Worm (Caenorhabditis elegans) whole organism, midembryonic: ENCODE results near the gene ama-1.

ENCODE experiments used
- T22C8.4 ChIP-seq: fragments of 200-800 bp; sonication (Bioruptor generic); IDR thresholded peaks from 2 replicates; pipeline ENCODE4 v1.3.6; 2022; ENCODE audit warnings: missing genetic modification characterization, missing compliant biosample characterization
- cog-1 ChIP-seq: sonication (generic microtip); optimal IDR thresholded peaks from 2 replicates; lab custom pipeline; 2016; ENCODE audit warnings: missing genetic modification characterization, missing compliant biosample characterization
- flt-1 ChIP-seq: fragments of 200-800 bp; sonication (Bioruptor generic); IDR thresholded peaks from 2 replicates; pipeline ENCODE4 v1.3.6; 2022; ENCODE audit warnings: missing genetic modification characterization, missing compliant biosample characterization
- klf-2 ChIP-seq: fragments of 200-800 bp; sonication (Bioruptor generic); conservative IDR thresholded peaks from 2 replicates; pipeline ENCODE4 v1.3.6; 2022; ENCODE audit warnings: missing genetic modification reagents, missing genetic modification characterization, missing compliant biosample characterization
- med-1 ChIP-seq: sonication (generic microtip); optimal IDR thresholded peaks from 2 replicates; lab custom pipeline; 2017; ENCODE audit warnings: missing genetic modification characterization, mild to moderate bottlenecking, missing compliant biosample characterization, antibody characterized with exemption, missing genetic modification reagents; ENCODE audit not compliant: insufficient read depth
- ref-1 ChIP-seq: fragments of 200-800 bp; sonication (Bioruptor generic); conservative IDR thresholded peaks from 2 replicates; pipeline ENCODE4 v1.3.6; 2022; ENCODE audit warnings: missing genetic modification reagents, missing genetic modification characterization, missing compliant biosample characterization
- tab-1 ChIP-seq: fragments of 200-800 bp; sonication (Bioruptor generic); IDR thresholded peaks from 2 replicates; pipeline ENCODE4 v1.3.6; 2022; ENCODE audit warnings: missing genetic modification characterization, missing compliant biosample characterization
- ztf-23 ChIP-seq: fragments of 200-800 bp; sonication (Bioruptor generic); IDR thresholded peaks from 2 replicates; pipeline ENCODE4 v1.3.6; 2022; ENCODE audit warnings: missing genetic modification reagents, missing genetic modification characterization, missing compliant biosample characterization
- ztf-29 ChIP-seq: fragments of 200-800 bp; sonication (Bioruptor generic); IDR thresholded peaks from 2 replicates; pipeline ENCODE4 v1.3.6; 2022; ENCODE audit warnings: missing genetic modification reagents, missing genetic modification characterization, missing compliant biosample characterization

Gene ama-1

DNA sequence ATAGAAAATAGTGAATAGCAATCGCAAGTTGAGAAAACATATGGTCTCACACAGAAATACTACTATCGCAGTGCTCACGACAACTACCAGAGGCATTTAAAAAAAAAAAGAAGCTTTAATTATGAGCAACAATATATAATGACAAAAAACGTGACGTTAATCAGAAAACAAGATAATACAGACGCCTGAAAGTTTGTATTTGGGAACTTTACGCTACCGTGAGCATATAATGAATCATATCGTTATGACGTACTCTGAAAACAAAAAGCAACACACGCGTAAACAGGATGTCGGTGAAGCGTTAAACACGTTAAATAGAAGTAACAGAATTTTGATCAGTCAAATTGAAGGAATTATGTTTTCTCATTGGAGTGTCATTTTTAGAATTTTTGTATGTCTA lies 22.0 kb upstream of the ama-1 start, which contains the start of gene srbc-71:
Gene srbc-71 (minus strand): TSS at position 101 of the 400 bp plus-strand sequence.
- TF ChIP-seq flt-1 (GFP tag; lab: Robert Waterston, UW) (no peak), tab-1 (GFP tag; lab: Robert Waterston, UW) (no peak), ztf-29 (GFP tag; lab: Robert Waterston, UW) (no peak), med-1 (GFP tag; lab: Kevin White, UChicago) (no peak), cog-1 (no peak), klf-2 (no peak), ref-1 (GFP tag; lab: Robert Waterston, UW) (no peak), ztf-23 (no peak), T22C8.4 (GFP tag; lab: Robert Waterston, UW) (no peak)

DNA sequence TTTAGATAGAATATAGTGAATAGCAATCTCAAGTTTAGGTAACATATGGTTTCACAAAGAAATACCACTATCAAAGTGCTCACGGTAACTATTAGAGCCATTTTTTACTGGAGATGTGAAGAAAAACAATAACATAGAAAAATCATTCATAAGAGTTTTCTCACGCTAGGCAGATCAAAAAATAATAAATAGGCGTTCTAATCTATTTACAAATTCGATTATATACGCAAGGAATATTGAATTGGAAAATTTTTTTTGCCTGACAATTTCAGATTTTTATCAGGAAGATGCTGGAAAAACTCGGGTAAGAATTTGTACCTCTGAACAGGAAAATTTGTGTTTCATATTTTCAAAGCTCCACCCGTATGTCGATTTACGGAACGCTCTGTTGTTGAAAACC lies 20.0 kb upstream of the ama-1 start, which contains the start of gene srbc-70:
Gene srbc-70 (minus strand): TSS at position 101 of the 400 bp plus-strand sequence.
- no peak for TF ChIP-seq tab-1 (GFP tag; lab: Robert Waterston, UW)
- TF ChIP-seq cog-1, result no peak
- TF ChIP-seq T22C8.4 (GFP tag; lab: Robert Waterston, UW), result no peak
- TF ChIP-seq ztf-23, result no peak
- no peak for TF ChIP-seq ref-1 (GFP tag; lab: Robert Waterston, UW)
- no peak for TF ChIP-seq ztf-29 (GFP tag; lab: Robert Waterston, UW)
- TF ChIP-seq klf-2, result no peak
- TF ChIP-seq flt-1 (GFP tag; lab: Robert Waterston, UW), result no peak
- no peak for TF ChIP-seq med-1 (GFP tag; lab: Kevin White, UChicago)

DNA sequence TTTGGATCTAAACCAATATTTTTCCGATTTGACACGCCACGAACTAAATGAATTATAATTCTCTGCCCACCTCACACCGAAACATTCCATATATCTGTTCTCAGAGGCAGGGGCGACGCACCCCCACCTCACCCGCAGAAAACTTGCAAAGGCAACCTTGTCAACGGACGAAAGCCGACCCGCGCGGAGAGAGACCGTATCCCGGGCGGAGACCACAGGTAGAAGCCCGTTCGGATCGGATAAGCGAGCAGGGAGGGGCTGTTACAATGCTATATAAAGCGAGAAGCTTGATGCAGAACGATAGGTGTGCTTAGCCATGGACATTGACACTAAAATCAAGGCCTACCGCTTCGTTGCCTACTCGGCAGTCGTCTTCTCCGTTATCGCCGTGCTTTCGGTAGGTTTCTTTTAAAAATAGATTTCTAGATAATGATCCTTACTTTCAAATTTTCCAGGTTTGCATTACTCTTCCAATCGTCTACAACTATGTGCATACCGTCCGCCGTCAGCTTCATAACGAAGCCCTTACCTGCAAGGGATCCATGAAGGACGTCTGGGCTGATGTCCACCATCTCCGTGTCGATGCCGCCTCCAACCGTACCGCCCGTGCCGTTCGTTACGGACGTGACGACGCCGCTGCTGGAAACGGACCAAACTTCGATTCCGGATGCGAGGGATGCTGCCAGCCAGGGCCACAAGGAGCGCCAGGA lies 12.4 kb upstream of the ama-1 start, which contains the start of the genes zipt-2.2 and dpy-13:
Gene zipt-2.2 (minus strand): TSS at position 51 of the 710 bp plus-strand sequence.
Gene dpy-13 (plus strand): TSS at position 300 of the 710 bp plus-strand sequence.
- TF ChIP-seq tab-1 (GFP tag; lab: Robert Waterston, UW) (no peak), T22C8.4 (GFP tag; lab: Robert Waterston, UW) (no peak), ztf-29 (GFP tag; lab: Robert Waterston, UW) (no peak), cog-1 (no peak), klf-2 (no peak)

DNA sequence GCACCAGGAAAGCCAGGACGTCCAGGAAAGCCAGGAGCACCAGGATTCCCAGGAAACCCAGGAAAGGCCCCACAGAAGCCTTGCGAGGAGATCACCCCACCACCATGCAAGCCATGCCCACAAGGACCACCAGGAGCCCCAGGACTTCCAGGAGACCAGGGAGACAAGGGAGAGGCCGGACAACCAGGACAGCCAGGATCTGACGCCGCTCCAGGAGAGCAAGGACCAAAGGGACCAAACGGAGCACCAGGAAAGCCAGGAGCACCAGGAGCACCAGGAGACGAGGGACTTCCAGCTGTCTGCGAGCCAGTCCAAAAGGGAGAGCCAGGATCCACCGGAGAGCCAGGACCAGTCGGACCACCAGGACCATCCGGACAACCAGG lies 11.9 kb upstream of the ama-1 start:
- no peak for TF ChIP-seq ztf-29 (GFP tag; lab: Robert Waterston, UW)
- TF ChIP-seq T22C8.4 (GFP tag; lab: Robert Waterston, UW), result no peak
- no peak for TF ChIP-seq flt-1 (GFP tag; lab: Robert Waterston, UW)
- no peak for TF ChIP-seq tab-1 (GFP tag; lab: Robert Waterston, UW)
- TF ChIP-seq ref-1 (GFP tag; lab: Robert Waterston, UW), result no peak
- no peak for TF ChIP-seq klf-2
- TF ChIP-seq med-1 (GFP tag; lab: Kevin White, UChicago), result no peak
- no peak for TF ChIP-seq cog-1
- TF ChIP-seq ztf-23, result no peak

DNA sequence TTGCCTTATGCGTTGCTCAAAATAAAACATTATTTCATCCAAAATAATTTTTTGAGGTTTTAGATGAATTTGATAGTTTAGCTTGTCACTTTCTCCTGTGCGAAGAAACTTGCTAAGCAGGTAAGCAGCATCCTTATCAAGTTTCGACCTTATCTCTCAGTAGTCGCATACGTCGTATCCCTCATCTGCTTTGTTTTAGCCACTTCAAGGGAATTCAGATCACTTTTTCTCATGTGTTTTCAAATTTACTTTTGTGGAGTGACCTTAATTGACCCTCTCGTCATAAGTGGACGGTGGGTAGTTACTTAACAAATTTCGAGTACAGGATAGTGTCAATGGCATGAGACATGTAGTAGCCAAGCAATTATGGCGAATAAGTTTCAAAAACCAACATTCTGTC lies 11.2 kb upstream of the ama-1 start:
- no peak for TF ChIP-seq cog-1
- TF ChIP-seq ztf-29 (GFP tag; lab: Robert Waterston, UW), result no peak
- TF ChIP-seq ztf-23, result no peak
- no peak for TF ChIP-seq ref-1 (GFP tag; lab: Robert Waterston, UW)
- TF ChIP-seq med-1 (GFP tag; lab: Kevin White, UChicago), result no peak

DNA sequence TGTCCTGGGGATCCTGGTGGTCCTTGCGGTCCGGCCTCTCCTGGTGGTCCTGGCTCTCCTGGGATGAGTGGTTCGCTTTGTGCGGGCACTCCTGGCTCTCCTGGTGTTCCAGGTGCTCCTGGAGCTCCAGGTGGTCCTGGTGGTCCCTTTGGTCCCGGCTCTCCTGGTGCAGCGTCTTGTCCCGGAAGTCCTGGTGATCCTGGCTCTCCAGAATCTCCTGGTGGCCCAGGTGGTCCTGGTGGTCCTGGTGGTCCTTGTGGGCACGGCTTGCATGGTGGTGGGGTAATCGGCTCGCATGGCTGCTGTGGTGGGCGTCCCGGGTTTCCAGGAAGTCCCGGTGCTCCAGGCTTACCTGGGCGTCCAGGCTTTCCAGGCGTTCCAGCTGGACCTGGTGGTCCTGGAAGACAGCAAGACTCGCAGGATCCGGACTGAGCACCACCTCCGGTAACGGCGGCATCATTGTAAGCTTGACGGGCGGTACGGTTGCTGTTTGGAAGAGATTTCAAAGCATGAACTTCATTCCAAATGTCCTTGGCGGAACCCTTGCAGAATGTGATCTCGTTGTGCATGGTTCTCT lies 4.0 kb upstream of the ama-1 start:
- TF ChIP-seq flt-1 (GFP tag; lab: Robert Waterston, UW) (peak; percentile 5; the same call in 1 of the 2 replicates), tab-1 (GFP tag; lab: Robert Waterston, UW) (no peak), ztf-29 (GFP tag; lab: Robert Waterston, UW) (no peak)

DNA sequence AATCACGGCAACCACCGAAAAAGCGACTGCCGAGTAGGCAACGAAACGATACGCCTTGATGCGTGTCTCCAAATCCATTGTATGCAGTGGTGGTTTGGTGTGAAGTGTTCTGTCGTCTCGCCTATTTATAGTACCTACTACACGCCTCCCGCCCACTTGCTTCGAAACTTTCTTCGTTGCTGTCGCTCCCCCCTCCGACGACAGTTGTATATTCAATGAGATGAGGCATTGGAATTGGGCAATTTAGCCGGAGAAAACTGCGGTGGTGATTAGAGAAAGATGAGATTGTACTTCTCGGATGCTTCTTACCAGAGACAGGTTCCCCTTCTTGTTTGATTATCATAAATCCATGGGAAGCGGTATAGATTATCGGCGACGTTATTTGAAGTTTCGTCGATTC lies 3.4 kb upstream of the ama-1 start, which contains the start of gene col-34:
Gene col-34 (minus strand): TSS at position 101 of the 400 bp plus-strand sequence.
- TF ChIP-seq ztf-23 (no peak), med-1 (GFP tag; lab: Kevin White, UChicago) (no peak), flt-1 (GFP tag; lab: Robert Waterston, UW) (no peak), T22C8.4 (GFP tag; lab: Robert Waterston, UW) (no peak), ztf-29 (GFP tag; lab: Robert Waterston, UW) (no peak), klf-2 (no peak), ref-1 (GFP tag; lab: Robert Waterston, UW) (no peak), tab-1 (GFP tag; lab: Robert Waterston, UW) (no peak), cog-1 (no peak)

DNA sequence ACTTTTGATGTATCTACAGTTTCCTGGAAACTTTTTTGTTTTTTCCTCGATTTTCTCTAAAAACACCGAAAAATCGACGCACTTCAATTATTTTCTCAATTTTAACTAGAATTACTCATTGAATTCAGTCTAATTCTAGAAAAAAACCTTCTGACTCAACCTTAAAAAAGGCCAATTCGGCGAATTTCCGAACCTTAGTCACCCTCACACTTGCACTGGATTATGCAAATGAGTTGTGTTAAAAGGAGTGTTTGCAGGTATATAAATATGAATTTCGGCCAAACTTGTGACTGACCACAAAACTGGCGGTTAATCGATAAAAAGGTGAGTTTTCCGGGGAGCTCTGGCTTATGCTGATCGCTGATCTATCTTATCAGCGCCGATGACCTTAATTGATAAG lies 1.4 kb upstream of the ama-1 start, which contains the start of gene ttr-20:
Gene ttr-20 (plus strand): TSS at position 301 of the 400 bp plus-strand sequence.
- no peak for TF ChIP-seq cog-1
- no peak for TF ChIP-seq ztf-29 (GFP tag; lab: Robert Waterston, UW)
- TF ChIP-seq med-1 (GFP tag; lab: Kevin White, UChicago), result no peak
- TF ChIP-seq flt-1 (GFP tag; lab: Robert Waterston, UW), result no peak

DNA sequence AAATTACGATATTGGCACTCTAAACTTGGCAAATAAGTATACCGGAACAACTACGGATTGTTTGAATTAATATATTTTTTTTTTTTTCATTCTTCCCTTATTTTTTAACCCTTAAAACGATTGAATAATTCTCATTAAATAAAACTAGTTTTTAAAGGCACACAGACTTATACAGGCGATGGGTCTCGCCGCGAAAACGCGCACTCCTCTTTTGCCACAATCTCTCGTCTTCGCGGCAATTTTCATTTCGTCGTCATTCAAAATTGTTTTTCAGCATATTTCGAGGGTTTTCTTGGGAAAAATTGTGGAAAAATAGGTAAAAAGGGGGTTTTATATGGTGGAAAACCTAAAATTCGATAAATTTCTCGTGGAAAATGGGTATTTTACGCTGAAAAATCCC lies 536 bp upstream of the ama-1 start:
- TF ChIP-seq T22C8.4 (GFP tag; lab: Robert Waterston, UW) (no peak), flt-1 (GFP tag; lab: Robert Waterston, UW) (no peak), med-1 (GFP tag; lab: Kevin White, UChicago) (no peak), ztf-29 (GFP tag; lab: Robert Waterston, UW) (no peak), ztf-23 (no peak), cog-1 (no peak), ref-1 (GFP tag; lab: Robert Waterston, UW) (no peak), klf-2 (no peak), tab-1 (GFP tag; lab: Robert Waterston, UW) (no peak)
